Worm (Caenorhabditis elegans) whole organism, midembryonic: Measurements from ENCODE around the gene T02G5.7.

ENCODE experiments used
- T22C8.4 ChIP-seq: fragments of 200-800 bp; sonication (Bioruptor generic); IDR thresholded peaks from 2 replicates; pipeline ENCODE4 v1.3.6; 2022; ENCODE audit warnings: missing genetic modification characterization, missing compliant biosample characterization
- cog-1 ChIP-seq: sonication (generic microtip); optimal IDR thresholded peaks from 2 replicates; lab custom pipeline; 2016; ENCODE audit warnings: missing genetic modification characterization, missing compliant biosample characterization
- flt-1 ChIP-seq: fragments of 200-800 bp; sonication (Bioruptor generic); IDR thresholded peaks from 2 replicates; pipeline ENCODE4 v1.3.6; 2022; ENCODE audit warnings: missing genetic modification characterization, missing compliant biosample characterization
- klf-2 ChIP-seq: fragments of 200-800 bp; sonication (Bioruptor generic); conservative IDR thresholded peaks from 2 replicates; pipeline ENCODE4 v1.3.6; 2022; ENCODE audit warnings: missing genetic modification reagents, missing genetic modification characterization, missing compliant biosample characterization
- med-1 ChIP-seq: sonication (generic microtip); optimal IDR thresholded peaks from 2 replicates; lab custom pipeline; 2017; ENCODE audit warnings: missing genetic modification characterization, mild to moderate bottlenecking, missing compliant biosample characterization, antibody characterized with exemption, missing genetic modification reagents; ENCODE audit not compliant: insufficient read depth
- ref-1 ChIP-seq: fragments of 200-800 bp; sonication (Bioruptor generic); conservative IDR thresholded peaks from 2 replicates; pipeline ENCODE4 v1.3.6; 2022; ENCODE audit warnings: missing genetic modification reagents, missing genetic modification characterization, missing compliant biosample characterization
- tab-1 ChIP-seq: fragments of 200-800 bp; sonication (Bioruptor generic); IDR thresholded peaks from 2 replicates; pipeline ENCODE4 v1.3.6; 2022; ENCODE audit warnings: missing genetic modification characterization, missing compliant biosample characterization
- ztf-23 ChIP-seq: fragments of 200-800 bp; sonication (Bioruptor generic); IDR thresholded peaks from 2 replicates; pipeline ENCODE4 v1.3.6; 2022; ENCODE audit warnings: missing genetic modification reagents, missing genetic modification characterization, missing compliant biosample characterization
- ztf-29 ChIP-seq: fragments of 200-800 bp; sonication (Bioruptor generic); IDR thresholded peaks from 2 replicates; pipeline ENCODE4 v1.3.6; 2022; ENCODE audit warnings: missing genetic modification reagents, missing genetic modification characterization, missing compliant biosample characterization

Gene T02G5.7

DNA sequence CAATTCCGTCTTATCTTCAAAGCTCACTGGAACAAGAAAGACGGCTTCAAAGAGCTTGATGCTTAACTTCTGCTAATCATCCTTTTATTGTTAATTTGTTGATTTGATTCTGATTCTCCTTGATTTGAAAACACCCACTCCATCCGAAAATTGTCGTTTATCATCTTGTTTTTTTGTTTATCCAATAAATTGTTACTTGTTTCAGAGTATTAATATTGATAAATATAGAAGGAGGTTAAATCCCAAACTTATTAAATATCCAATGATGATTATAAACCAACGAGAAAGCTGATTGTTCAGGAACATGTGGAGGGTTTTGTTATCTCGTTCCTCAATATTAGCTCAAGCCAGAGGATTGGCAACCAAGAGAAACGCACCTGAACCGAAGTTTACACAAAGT, 37.4 kb downstream of the T02G5.7 start, which contains the start of gene F10E7.6:
TSS of gene F10E7.6 (plus strand) at position 301 of the 400 bp plus-strand sequence.
- TF ChIP-seq flt-1 (GFP tag; lab: Robert Waterston, UW) (no peak), klf-2 (GFP tag; lab: Robert Waterston, UW) (no peak), med-1 (no peak), tab-1 (no peak), T22C8.4 (GFP tag; lab: Robert Waterston, UW) (no peak), ztf-29 (no peak), cog-1 (tag; lab: Kevin White, UChicago) (no peak), ztf-23 (GFP tag; lab: Robert Waterston, UW) (no peak), ref-1 (GFP tag; lab: Robert Waterston, UW) (no peak)

DNA sequence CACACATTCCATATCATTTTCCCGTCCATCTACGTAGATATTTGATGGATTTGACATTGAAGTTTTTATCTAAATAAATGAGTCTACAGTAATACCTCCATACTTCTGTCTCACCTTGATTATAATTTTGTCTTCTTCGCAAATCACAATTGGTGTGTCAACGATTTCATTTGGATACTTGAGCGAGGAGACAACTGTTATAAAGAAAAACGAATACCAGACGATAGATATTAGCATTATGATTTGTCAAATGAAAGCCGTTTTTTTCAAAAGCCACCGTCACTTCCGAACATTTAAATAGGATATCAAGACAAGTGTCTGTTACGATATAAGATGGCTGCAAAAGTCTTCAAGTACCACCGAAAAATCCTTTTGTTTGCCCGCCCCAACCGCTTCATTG, 40.2 kb downstream of the T02G5.7 start, which contains the start of gene cutl-5:
TSS of gene cutl-5 (minus strand) at position 269 of the 400 bp plus-strand sequence.
- no peak for TF ChIP-seq ztf-23 (GFP tag; lab: Robert Waterston, UW)
- no peak for TF ChIP-seq med-1
- no peak for TF ChIP-seq ztf-29
- no peak for TF ChIP-seq ref-1 (GFP tag; lab: Robert Waterston, UW)
- TF ChIP-seq T22C8.4 (GFP tag; lab: Robert Waterston, UW) = no peak
- no peak for TF ChIP-seq klf-2 (GFP tag; lab: Robert Waterston, UW)
- no peak for TF ChIP-seq cog-1 (tag; lab: Kevin White, UChicago)
- no peak for TF ChIP-seq tab-1
- TF ChIP-seq flt-1 (GFP tag; lab: Robert Waterston, UW) = no peak

DNA sequence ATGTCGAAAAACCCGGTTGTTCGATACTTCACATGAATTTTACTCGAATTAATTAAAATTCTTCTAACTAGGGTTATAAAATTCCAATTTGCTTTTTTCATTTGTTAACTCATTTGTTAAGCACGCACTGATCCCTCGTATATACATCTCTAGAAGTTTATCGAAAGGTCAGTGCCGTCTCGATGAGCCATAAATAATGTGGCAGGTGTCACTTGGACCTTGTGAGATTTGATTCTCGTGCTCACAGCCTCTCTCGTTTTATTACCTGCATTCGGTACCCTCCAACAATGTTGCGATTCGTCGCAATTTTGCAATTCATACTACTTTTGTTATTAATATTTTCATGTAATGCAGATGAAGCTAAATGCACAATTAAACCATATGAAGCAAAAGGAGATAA, 40.9 kb downstream of the T02G5.7 start, which contains the start of gene spon-1:
TSS of gene spon-1 (plus strand) at position 208 of the 400 bp plus-strand sequence.
- no peak for TF ChIP-seq T22C8.4 (GFP tag; lab: Robert Waterston, UW)
- TF ChIP-seq ztf-23 (GFP tag; lab: Robert Waterston, UW) = no peak
- no peak for TF ChIP-seq ref-1 (GFP tag; lab: Robert Waterston, UW)
- TF ChIP-seq ztf-29 = no peak
- TF ChIP-seq med-1 = no peak
- no peak for TF ChIP-seq tab-1
- no peak for TF ChIP-seq klf-2 (GFP tag; lab: Robert Waterston, UW)
- TF ChIP-seq cog-1 (tag; lab: Kevin White, UChicago) = no peak
- TF ChIP-seq flt-1 (GFP tag; lab: Robert Waterston, UW) = no peak

DNA sequence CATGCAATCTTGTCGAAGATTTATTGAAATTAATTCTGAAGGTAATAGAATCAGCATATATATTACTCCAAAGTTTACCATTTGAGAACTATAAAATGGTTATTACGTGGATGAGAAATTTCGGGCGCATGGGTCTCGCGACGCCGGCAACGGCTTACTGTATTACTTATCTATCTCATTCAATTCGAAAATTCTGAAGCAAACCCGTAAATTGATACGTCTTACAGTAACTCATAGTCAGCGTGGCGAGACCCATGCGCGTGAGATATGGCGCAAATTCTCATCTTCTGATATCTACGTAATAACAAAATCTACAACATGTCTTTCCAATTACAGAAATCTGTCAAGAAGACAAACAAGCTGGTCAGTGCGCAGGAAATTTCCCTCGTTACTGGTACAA, 44.1 kb downstream of the T02G5.7 start:
- TF ChIP-seq flt-1 (GFP tag; lab: Robert Waterston, UW) (no peak), med-1 (no peak), ref-1 (GFP tag; lab: Robert Waterston, UW) (no peak), T22C8.4 (GFP tag; lab: Robert Waterston, UW) (no peak), tab-1 (no peak), ztf-29 (no peak), klf-2 (GFP tag; lab: Robert Waterston, UW) (no peak), ztf-23 (GFP tag; lab: Robert Waterston, UW) (no peak), cog-1 (tag; lab: Kevin White, UChicago) (no peak)

DNA sequence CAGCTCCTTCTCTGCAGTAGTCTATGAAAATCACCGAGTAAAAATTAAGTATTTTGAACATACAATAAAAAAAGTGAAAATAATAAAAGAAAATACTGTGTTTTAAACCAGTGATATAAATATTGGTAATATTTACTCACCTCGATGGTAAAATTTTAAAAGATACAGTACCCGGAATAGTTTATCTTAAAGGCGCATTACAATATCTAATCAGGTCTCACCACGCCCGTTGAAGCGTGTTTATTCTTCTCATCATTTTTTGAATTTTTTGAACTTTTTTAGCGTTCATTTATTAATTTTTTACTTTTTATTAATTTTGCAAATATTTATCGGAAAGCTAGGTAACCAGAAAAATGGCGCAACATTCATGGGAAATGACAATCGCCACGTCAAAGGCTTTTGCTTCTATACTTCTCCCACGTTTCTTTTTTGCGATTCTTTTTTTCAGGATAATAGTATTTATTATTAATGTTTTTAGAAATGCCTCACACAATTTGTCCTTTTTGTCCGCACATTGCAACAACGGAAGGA, 46.4 kb downstream of the T02G5.7 start, which contains the start of gene F10E7.2:
TSS of gene F10E7.2 (plus strand) at position 481 of the 531 bp plus-strand sequence.
- TF ChIP-seq flt-1 (GFP tag; lab: Robert Waterston, UW) (no peak), ref-1 (GFP tag; lab: Robert Waterston, UW) (no peak), ztf-23 (GFP tag; lab: Robert Waterston, UW) (no peak), ztf-29 (no peak), klf-2 (GFP tag; lab: Robert Waterston, UW) (no peak), T22C8.4 (GFP tag; lab: Robert Waterston, UW) (no peak), cog-1 (tag; lab: Kevin White, UChicago) (no peak), med-1 (no peak), tab-1 (no peak)

DNA sequence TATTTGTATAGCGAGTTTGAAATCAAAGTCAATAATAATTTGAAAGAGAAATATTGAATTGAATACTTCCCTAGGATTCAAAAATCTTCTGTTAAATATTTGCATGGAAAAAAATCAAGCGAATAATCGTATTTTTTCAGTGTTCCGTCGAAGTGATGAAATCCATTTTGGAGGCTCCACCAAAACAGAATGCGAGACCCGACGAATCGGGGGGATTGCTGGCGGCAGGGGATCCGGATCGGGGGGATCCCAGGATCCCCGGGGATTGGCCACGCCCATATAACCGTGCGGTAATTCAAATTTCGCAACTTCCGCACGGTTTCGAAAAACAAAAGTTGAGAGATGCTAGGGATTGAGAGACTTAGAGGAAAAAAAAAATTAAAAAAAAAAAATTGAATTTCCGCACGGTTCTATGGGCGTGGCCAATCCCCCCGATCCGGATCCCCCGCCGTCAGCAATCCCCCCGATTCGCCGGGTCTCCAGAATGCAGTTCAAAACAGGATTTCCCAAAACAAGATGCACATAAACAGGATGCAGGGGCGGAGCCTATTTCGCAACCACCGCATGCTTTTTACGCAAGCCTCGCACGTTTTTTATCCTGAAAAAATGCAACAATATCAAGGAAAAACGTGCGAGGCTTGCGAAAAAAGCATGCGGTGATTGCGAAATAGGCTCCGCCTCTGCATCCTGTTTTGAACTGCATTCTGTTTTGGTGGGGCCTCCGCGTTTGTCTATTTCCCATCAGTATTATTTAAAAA, 47.4 kb downstream of the T02G5.7 start, which contains the start of gene F10E7.11:
TSS of gene F10E7.11 (minus strand) at position 232 of the 758 bp plus-strand sequence.
- no peak for TF ChIP-seq flt-1 (GFP tag; lab: Robert Waterston, UW)
- no peak for TF ChIP-seq med-1
- TF ChIP-seq T22C8.4 (GFP tag; lab: Robert Waterston, UW) = no peak
- no peak for TF ChIP-seq ztf-23 (GFP tag; lab: Robert Waterston, UW)
- TF ChIP-seq ztf-29 = no peak
- no peak for TF ChIP-seq cog-1 (tag; lab: Kevin White, UChicago)
- no peak for TF ChIP-seq klf-2 (GFP tag; lab: Robert Waterston, UW)
- TF ChIP-seq ref-1 (GFP tag; lab: Robert Waterston, UW) = no peak
- TF ChIP-seq tab-1 = no peak

DNA sequence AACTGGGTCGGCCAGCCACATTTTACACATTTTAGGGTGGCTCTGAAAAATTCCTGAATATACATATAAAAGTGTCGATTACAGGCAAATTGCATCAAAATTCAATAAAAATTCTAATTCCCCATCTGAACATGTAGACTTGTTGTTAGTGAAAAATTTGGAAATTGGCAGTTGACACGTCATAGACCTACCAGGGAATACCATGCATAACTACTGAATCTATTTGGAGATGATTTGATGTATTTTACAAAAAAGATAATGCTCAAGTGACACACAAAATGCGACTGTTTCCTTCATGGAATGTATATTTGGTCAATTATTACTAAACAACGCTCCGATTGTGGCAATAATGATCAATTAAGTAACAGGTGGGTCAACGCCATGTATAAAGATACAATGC, 51.0 kb downstream of the T02G5.7 start, which contains the start of gene F10E7.1:
TSS of gene F10E7.1 (plus strand) at position 301 of the 400 bp plus-strand sequence.
- no peak for TF ChIP-seq klf-2 (GFP tag; lab: Robert Waterston, UW)
- no peak for TF ChIP-seq T22C8.4 (GFP tag; lab: Robert Waterston, UW)
- TF ChIP-seq flt-1 (GFP tag; lab: Robert Waterston, UW) = no peak
- no peak for TF ChIP-seq cog-1 (tag; lab: Kevin White, UChicago)
- TF ChIP-seq ztf-23 (GFP tag; lab: Robert Waterston, UW) = no peak
- TF ChIP-seq med-1 = no peak
- TF ChIP-seq ref-1 (GFP tag; lab: Robert Waterston, UW) = no peak
- TF ChIP-seq tab-1 = no peak
- no peak for TF ChIP-seq ztf-29
